Fruit fly (Drosophila melanogaster): ENCODE results near the gene CG13066.

CG13066 gene

DNA sequence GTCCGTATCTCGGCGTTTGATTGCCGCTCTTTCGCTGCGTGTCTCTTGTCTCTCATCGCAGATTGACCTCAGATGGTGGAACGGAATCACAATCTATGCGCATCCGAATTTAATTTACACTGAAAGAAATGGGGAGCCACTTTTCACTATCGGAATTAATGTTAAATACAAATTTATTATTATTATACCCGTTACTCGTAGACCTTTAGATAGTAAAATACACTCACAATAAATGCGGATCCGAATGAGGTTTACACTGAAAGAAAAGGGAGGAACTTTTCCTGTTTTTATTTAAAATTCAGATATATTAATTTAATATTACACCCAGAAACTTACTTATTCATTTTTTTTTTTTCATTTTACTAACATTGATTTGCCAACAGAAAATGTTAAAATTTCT, 16.4 kb downstream of the CG13066 start (continued):
- TF ChIP-seq CG6254 (GFP tag; optimal IDR thresholded peaks at IDR 0.05) (no peak), CG4854 (GFP tag; optimal IDR thresholded peaks at IDR 0.05) (no peak), CrebB (tag; optimal IDR thresholded peaks at IDR 0.05) (no peak), CG12155 (GFP tag; optimal IDR thresholded peaks at IDR 0.05) (peak; percentile 3), CG10321 (GFP tag; IDR thresholded peaks at IDR 0.05) (0 out of 2 replicates have a peak, but pooled peaks have one; percentile 9), cwo (GFP tag; optimal IDR thresholded peaks at IDR 0.05) (no peak), Bdp1 (GFP tag; optimal IDR thresholded peaks at IDR 0.05) (no peak), ems (GFP tag; optimal IDR thresholded peaks at IDR 0.05) (no peak), CG6654 (GFP tag; optimal IDR thresholded peaks at IDR 0.05) (no peak), CG17385 (GFP tag; optimal IDR thresholded peaks at IDR 0.05) (peak; percentile 13), CG9727 (GFP tag; optimal IDR thresholded peaks at IDR 0.05) (no peak), zen (tag; optimal IDR thresholded peaks at IDR 0.05) (no peak), Mad (GFP tag; optimal IDR thresholded peaks at IDR 0.05) (no peak), CG13894 (tag; optimal IDR thresholded peaks at IDR 0.05) (no peak), Ssrp (tag; optimal IDR thresholded peaks at IDR 0.05) (no peak), salm (tag; optimal IDR thresholded peaks at IDR 0.05) (no peak), gro (GFP tag; optimal IDR thresholded peaks at IDR 0.05) (no peak), dpn (GFP tag; optimal IDR thresholded peaks at IDR 0.05) (peak in 1 of 2 experiments; percentile 38), repo (GFP tag; optimal IDR thresholded peaks at IDR 0.05) (no peak), CG1792 (GFP tag; optimal IDR thresholded peaks at IDR 0.05) (no peak), Dek (tag; optimal IDR thresholded peaks at IDR 0.05) (no peak), eyg (GFP tag; optimal IDR thresholded peaks at IDR 0.05) (no peak), dysf (GFP tag; IDR thresholded peaks at IDR 0.05) (peak; percentile 61; the same call in 2 of the 3 replicates), abd-A (tag; optimal IDR thresholded peaks at IDR 0.05) (no peak), CG32532 (GFP tag; IDR thresholded peaks at IDR 0.05) (no peak), CG6765 (GFP tag; optimal IDR thresholded peaks at IDR 0.05) (no peak), h (optimal IDR thresholded peaks at IDR 0.05) (no peak), CG10979 (tag; optimal IDR thresholded peaks at IDR 0.05) (no peak), CG8290 (GFP tag; optimal IDR thresholded peaks at IDR 0.05) (no peak), CG8290 (tag; optimal IDR thresholded peaks at IDR 0.05) (no peak), vnd (GFP tag; IDR thresholded peaks at IDR 0.05; ENCODE audit: partially characterized antibody) (no peak), CG31441 (GFP tag; IDR thresholded peaks at IDR 0.05) (no peak), CG32767 (GFP tag; IDR thresholded peaks at IDR 0.05) (peak; percentile 46; the same call in 1 of the 2 replicates), seq (GFP tag; IDR thresholded peaks at IDR 0.05) (peak; percentile 73), Stat92E (GFP tag; optimal IDR thresholded peaks at IDR 0.05) (no peak), Deaf1 (tag; optimal IDR thresholded peaks at IDR 0.05) (no peak), gt (GFP tag; IDR thresholded peaks at IDR 0.05) (no peak), otp (GFP tag; IDR thresholded peaks at IDR 0.05) (no peak), CG14710 (tag; optimal IDR thresholded peaks at IDR 0.05) (no peak), CG11456 (GFP tag; IDR thresholded peaks at IDR 0.05) (no peak), Ravus (GFP tag; IDR thresholded peaks at IDR 0.05) (no peak), CG11560 (tag; IDR thresholded peaks at IDR 0.05) (no peak), Dad (GFP tag; optimal IDR thresholded peaks at IDR 0.05) (no peak)

DNA sequence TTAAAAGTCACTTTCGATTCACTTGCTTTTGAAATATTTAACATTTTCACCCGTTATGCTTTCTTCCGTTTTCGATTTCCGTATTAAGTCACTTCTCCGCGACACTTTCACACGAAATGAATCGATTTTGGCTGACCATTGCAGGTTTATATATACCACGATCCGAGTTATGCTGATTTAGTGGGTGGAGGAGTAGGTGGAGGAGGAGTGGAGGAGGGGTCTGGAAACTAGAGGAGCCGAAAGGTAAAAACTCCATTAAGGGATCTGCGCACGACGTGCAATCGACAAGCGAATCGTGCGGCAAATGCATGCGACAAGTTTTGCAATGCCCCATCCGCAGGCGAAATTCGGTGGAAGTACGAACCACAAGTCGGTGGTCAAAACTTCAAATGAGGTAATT, 18.1 kb downstream of the CG13066 start, which contains the start of gene CG13045:
TSS of gene CG13045 (minus strand) at position 101 of the 400 bp plus-strand sequence.
- TF ChIP-seq Nf-YC (tag; optimal IDR thresholded peaks at IDR 0.05) (no peak), Dbx (GFP tag; IDR thresholded peaks at IDR 0.05) (no peak), sens-2 (GFP tag; IDR thresholded peaks at IDR 0.05) (no peak), CG18011 (GFP tag; optimal IDR thresholded peaks at IDR 0.05) (no peak), Oaz (GFP tag; IDR thresholded peaks at IDR 0.05) (no peak), C15 (GFP tag; IDR thresholded peaks at IDR 0.05) (0 out of 3 replicates have a peak, but pooled peaks have one; percentile 11), luna (GFP tag; optimal IDR thresholded peaks at IDR 0.05) (no peak)
